Fruit fly (Drosophila melanogaster): Measurements from ENCODE around the gene CG14314.

CG14314 gene

DNA sequence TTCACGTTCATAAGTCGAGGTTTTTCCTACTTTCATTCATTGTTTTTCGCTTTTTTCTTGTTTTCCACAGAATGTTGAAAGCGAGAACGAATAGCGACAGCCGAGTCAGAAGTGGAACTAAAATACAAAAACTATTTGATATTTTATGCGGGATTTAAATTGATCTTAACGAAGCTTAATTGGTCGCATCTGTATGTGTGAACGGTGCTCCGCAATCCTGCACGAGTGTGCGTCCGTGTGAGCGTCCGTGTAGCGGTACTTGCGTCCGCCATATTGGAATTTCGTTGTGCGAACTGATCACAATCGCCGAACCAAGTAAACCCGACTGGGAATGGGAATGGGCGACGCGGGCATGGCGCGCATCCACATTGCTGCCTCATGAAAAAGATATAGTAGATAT is 16.2 kb downstream of the CG14314 start:
- no peak for TF ChIP-seq CTCF (optimal IDR thresholded peaks at IDR 0.05)
- TF ChIP-seq CG8478 (optimal IDR thresholded peaks at IDR 0.05) = no peak

DNA sequence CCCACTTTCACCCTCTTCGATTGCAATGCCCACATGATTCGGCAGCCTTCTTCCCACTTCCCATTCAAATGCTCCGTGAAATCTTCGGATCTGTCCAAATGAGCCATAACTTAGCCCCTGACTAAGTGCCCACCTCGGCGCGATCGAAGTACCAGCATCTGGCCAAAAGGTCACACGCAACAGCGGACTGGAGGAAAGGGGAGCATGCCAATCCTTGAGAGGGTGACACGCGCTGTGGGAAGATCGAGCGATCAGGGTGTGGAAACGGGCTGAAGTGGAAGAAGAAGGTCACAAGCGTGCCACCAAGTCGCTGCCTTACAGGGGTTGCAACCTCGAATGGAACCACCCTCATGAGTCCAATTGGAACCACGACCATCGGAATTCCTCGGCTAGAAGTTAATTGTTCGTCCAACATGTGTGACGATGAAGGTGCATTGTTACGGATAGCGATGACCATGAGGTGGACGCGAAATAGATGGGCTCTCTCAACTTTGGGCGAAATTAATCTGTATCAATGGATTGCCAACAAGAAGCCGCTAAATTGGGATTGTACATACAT is 18.8 kb downstream of the CG14314 start:
- TF ChIP-seq CTCF (optimal IDR thresholded peaks at IDR 0.05) (no peak), CG8478 (optimal IDR thresholded peaks at IDR 0.05) (no peak)

DNA sequence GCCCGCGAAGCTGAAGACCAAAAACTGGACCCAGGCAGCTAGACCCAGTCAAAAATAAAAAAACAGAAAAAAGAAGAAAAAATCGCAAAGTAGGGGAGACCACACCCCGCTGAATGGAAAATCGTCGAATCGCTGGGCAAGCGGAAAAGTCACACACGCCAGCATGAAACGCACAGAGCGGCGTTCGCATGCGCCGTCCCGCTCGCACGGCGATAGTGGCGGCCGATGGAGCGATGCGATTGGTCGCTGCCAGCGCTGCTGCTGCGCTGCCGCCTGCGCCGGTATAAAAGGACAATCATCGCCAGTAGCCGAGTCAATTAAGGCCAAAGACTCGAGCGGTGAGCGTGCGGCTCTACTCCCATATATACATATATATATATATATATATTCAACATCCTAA is 19.9 kb downstream of the CG14314 start, which contains the start of gene repo:
TSS of gene repo (plus strand) at position 314 of the 400 bp plus-strand sequence.
- TF ChIP-seq CTCF (optimal IDR thresholded peaks at IDR 0.05) (no peak), CG8478 (optimal IDR thresholded peaks at IDR 0.05) (no peak)

DNA sequence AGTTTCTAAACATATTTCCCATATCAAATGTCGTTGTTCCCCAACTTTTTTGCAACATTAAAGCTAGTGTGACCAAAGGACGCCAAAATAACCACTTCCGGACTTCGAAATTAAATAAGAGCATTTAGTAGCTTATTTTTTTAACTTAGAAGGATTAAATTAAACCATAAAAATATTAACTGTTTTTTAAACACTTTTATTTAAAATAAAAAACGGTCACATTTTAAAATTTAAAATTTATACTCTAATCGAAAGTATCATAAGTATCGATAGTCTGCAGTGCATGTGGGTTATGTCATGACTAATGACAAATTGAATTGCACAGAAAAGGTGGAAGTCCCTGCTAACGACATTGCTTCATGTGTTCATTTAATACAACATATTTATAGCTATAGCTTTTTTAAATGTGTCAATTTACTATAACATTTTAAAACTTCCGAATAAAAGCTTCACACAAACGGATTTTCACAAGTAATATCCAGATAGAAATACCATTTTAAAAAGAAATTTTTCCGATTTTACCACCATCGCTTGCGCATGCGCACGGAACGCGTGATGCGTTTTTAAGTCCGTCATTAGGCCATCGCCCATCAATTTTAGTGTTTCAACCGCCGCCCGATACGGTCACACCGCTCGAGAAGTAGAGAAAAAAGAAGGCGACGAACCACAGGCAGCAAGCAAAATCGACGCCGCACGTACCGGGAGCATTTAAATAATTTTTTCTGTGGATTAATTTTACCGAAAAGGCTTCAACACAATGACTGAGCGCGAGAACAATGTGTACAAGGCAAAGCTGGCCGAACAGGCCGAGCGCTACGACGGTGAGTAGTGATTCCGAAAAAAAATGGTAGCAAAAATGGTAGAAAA is 26.4 kb downstream of the CG14314 start, which contains the start of the genes CG7156 and 14-3-3epsilon:
TSS of gene CG7156 (minus strand) at position 71 of the 867 bp plus-strand sequence.
TSS of gene 14-3-3epsilon (plus strand) at position 443 of the 867 bp plus-strand sequence.
- TF ChIP-seq CG8478 (optimal IDR thresholded peaks at IDR 0.05) (no peak), CTCF (optimal IDR thresholded peaks at IDR 0.05) (peak in 1 of 2 experiments; percentile 8)

DNA sequence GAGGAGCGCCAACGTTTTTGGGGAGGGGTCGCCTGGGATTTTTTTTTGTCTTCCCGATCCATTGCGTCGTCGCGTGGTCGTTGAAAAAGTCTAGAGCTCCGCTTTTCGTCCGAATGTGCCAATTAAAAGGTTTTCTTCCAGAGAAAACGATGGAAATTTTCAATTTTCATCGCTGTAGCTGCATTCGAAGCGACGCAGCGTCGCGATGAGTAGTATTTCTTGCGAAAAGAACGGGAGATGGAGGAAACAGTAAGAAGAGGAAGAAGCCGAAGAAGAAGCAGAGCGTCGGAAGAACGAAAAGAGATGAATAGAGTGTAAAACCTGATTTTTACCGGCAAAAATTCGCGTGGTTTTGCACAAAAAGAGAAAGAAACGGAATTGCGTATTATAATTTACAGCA is 27.1 kb downstream of the CG14314 start:
- TF ChIP-seq CG8478 (optimal IDR thresholded peaks at IDR 0.05) = no peak
- no peak for TF ChIP-seq CTCF (optimal IDR thresholded peaks at IDR 0.05)

DNA sequence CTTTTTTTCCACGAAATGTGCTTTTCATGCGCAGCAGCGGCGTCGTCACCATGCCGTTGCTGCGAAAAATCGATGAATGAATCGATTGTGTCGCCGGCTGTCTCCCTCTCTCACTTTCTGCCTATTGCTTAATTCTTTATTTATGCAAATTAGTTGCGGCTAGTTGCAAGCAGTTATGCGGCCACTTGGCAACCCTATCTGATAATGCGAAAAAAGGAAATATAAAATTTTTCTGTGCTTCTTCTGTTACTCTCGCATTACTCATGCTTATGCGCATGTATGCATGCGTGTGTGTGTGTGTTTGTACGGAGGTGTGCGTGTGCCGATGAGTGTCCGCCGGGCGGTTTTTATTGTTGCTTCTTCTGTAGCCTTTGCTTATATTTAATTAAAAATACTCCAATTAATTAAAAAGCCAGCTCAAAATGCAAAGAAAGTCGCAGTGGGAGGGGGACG is 27.8 kb downstream of the CG14314 start:
- TF ChIP-seq CTCF (optimal IDR thresholded peaks at IDR 0.05) = no peak
- TF ChIP-seq CG8478 (optimal IDR thresholded peaks at IDR 0.05) = no peak

DNA sequence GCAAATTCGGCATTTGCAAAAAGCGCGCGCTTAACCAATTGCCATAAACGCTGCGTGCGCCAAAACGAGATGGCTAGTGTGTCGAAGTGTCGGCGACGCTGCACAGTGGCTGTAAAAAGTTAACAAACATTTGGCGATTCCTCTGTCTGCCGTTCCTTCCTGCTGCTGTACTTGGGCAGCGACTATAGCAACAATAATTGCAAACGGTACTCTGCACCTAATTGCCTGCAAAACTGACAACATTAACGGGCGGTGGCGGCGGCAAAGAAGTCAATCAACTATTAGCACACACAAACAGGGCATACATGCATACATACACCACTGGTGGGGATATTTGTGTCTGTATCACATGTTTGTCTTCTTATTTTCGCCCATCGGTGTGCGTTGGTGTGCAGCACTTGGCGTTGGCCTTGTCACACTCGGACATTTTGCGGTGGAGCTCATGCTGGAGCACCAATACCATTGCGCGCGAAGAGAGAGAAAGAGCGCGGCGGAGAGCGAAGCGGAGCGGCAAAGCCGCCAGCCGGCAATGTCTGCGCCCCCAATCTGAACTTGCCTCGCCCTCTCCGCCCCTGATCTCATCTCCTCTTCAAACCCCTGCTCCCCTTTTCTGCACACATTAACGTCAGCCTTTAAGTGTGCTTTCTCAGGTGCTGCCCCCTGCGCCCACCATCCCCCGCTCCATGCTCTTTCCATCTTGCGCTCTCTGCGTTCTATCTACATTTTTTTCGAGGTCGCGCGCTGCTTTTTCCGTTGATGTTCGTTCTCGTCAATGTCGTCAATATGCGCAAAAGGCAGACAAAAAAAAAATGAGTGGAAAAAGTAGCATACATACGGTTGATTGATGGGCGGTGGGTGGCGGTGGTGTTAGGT is 28.5 kb downstream of the CG14314 start:
- TF ChIP-seq CG8478 (optimal IDR thresholded peaks at IDR 0.05) (peak; percentile 33), CTCF (optimal IDR thresholded peaks at IDR 0.05) (no peak)

DNA sequence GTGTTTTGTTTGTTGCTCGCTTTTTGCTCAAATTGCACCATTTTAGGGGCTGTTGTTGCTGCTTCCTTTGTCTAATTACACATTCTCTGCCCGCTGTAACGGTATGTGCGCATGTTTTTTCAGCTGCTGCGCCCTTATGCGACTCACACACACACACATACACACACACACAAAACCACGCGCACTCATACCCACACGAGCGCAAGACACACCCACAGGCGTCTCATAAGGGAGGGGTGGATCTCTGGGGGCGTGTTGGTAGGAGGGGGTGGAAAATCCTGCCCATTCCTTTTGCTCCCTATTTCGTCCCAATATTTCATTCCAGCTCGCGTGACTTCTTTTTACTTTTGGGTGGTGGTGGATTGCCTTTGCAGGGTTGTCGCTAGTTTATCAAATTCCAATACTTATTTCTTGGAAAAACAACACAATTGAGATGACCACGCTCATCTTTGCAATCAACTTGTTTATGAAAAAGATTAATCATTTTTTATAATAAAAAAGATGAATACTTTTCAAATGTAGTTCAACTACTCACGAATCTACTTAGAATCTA is 29.2 kb downstream of the CG14314 start:
- TF ChIP-seq CTCF (optimal IDR thresholded peaks at IDR 0.05) (no peak), CG8478 (optimal IDR thresholded peaks at IDR 0.05) (no peak)

DNA sequence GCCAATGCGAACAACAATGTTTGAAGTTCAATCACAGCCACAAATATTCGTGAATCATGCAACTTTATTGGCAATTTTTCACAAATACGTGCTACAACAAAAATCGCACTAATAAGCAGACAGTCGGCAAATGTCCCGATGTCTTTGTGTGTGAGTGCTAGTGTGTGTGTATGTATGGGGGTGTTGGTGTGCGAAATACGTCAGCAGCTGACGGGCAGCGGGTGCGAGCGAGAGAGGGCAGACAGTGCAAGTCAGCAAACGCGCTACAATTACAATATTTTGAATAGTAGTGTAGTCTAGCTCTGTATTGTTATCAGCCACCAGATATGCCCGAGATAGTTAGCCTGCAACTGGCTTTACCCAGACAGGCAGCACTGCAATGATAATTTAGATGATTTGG is 30.1 kb downstream of the CG14314 start:
- TF ChIP-seq CTCF (optimal IDR thresholded peaks at IDR 0.05) (no peak), CG8478 (optimal IDR thresholded peaks at IDR 0.05) (no peak)

DNA sequence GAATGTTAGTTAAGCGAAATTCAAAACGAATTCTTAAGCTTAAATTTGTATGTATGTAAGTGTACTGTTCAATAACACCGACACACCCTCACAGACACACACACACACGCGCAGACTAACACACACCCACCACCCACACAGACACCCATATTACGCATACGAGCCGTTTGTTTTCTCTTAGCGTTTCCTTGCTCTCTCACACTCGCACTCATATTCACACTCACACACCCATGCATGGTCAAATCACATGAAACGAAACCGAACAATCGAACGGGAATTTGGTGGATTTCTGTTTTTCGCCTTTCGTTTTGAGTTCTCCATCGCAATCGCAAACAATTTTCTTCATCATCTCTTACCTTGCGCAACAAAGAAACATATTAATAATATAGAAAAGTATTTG is 33.3 kb downstream of the CG14314 start:
- TF ChIP-seq CG8478 (optimal IDR thresholded peaks at IDR 0.05) (no peak), CTCF (optimal IDR thresholded peaks at IDR 0.05) (no peak)

DNA sequence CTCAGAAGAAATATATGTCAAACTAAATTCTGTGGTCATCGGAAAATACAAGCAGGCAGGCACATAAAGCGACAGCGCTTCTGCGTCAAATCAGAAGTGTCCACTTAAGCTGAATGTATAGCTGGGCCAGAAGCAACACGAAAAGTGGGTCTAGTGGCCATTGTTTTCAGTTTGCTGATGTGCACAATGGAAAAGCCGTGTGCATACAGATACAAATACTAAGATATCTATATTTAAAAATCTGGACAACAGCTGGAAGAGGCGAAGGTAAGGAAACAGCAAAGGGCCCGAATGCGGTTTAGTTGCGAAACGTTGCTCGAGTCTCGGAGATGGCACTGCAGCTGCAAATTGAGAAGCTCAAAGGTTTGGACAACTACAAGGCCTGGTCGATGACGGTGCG is 34.9 kb downstream of the CG14314 start, which contains the start of gene CG18598:
TSS of gene CG18598 (plus strand) at position 301 of the 400 bp plus-strand sequence.
- no peak for TF ChIP-seq CG8478 (optimal IDR thresholded peaks at IDR 0.05)
- TF ChIP-seq CTCF (optimal IDR thresholded peaks at IDR 0.05) = no peak

DNA sequence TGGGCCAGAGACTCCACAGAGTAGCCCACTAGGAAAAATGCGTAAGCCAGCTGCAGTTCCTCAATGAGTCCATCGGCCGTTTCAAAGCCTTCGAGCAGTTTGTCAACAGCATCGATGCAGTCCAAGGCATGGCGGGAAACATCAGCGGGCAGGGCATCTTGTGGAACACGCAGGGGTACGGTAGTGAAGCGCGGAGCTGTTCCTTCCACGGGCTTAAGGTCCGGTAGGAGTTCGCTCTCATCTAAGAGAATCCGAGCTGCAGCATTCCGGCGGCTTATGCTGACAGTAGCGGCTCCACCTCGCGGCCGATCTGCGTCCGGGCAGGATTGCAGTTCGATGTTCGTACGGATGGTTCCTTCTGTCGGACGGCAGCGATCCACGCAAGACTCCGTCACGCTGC is 35.9 kb downstream of the CG14314 start:
- no peak for TF ChIP-seq CTCF (optimal IDR thresholded peaks at IDR 0.05)
- no peak for TF ChIP-seq CG8478 (optimal IDR thresholded peaks at IDR 0.05)

DNA sequence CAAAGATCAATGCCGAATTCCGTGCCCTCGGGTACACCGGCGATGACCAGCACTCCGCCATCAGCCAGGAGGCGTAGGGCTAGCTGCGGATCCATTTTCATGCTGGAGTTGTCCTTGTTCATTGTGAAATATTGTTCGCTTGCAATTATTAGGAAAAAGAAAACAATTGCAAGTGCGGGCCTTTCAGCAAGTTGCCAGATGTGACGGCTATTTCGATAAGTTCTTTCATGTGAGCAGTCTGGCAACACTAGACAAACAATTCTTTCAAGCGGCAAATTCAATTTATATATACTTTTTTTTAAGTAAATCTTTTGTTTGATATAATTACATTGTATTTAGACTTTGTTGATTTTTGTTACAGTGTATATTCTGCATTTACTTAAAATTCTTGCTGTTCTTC is 36.6 kb downstream of the CG14314 start, which contains the start of gene CG12320:
TSS of gene CG12320 (minus strand) at position 157 of the 400 bp plus-strand sequence.
- peak in 1 of 2 experiments; percentile 8 for TF ChIP-seq CTCF (optimal IDR thresholded peaks at IDR 0.05)
- no peak for TF ChIP-seq CG8478 (optimal IDR thresholded peaks at IDR 0.05)

DNA sequence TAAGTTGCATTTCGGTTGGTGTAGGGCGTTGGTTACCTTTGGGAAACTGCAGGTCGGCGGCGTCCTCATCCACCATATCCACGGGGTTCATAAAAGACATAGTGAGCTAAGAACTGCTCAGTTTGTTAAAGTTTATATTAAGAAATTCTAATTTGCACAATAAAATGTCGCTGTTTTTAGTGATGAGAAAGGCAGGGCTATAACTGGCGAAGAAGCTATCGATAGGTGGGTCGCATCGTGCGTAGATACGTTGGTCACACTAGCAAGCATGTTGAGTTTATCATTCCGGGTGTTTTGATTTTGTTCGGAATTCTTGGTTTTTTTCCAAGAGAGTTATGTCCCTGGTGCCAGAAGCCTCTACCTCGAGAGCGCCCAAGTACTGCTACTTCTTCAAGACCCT is 39.3 kb downstream of the CG14314 start, which contains the start of the genes Ada2a, Polr2D, Tgs1 and moi:
TSS of gene Ada2a (minus strand) at position 207 of the 400 bp plus-strand sequence.
TSS of gene Polr2D (minus strand) at position 207 of the 400 bp plus-strand sequence.
TSS of gene Tgs1 (plus strand) at position 250 of the 400 bp plus-strand sequence.
TSS of gene moi (plus strand) at position 250 of the 400 bp plus-strand sequence.
- TF ChIP-seq CTCF (optimal IDR thresholded peaks at IDR 0.05) (peak; percentile 1 to 28), CG8478 (optimal IDR thresholded peaks at IDR 0.05) (no peak)

Measured in S2 (cell line).